Fruit fly (Drosophila melanogaster) S2 (cell line): ENCODE measurements around the gene CG11398.

Experiments used
- CG8478 ChIP-seq: fragments of >200 bp; optimal IDR thresholded peaks from 2 replicates; lab custom pipeline; 2018
- CTCF ChIP-seq, 2 experiments: fragments of >200 bp; optimal IDR thresholded peaks; 2 replicates each; lab custom pipeline; 2018

- TF ChIP-seq CG8478 (lab: Kevin White, UChicago): no peak
- TF ChIP-seq CTCF (optimal IDR thresholded peaks at IDR 0.05; lab: Kevin White, UChicago): no peak
These were observed 24.9 kb upstream of the CG11398 start, which contains the start of gene CG11403 for dm6 chrX:1239832-1240231.
